Worm (Caenorhabditis elegans): ENCODE measurements around the gene pyp-1.

- TF ChIP-seq lin-39 (tag; optimal IDR thresholded peaks at IDR 0.05) (no peak), nhr-76 (tag; optimal IDR thresholded peaks at IDR 0.05) (no peak)
Observed at ce11 chrIV:9974392-9974791, 24.3 kb downstream of the pyp-1 start, which contains the start of gene C47E12.9.

All from whole organism, L3 larva.